ENCODE assay signal across 2 fruit fly cellular contexts in genomic region chrX:18136059-18136458, dm6.
TF ChIP-seq lines count a peak whose summit lies in the region.

No protein-coding gene starts in this region.

TF ChIP-seq in whole organism, embryonic, 481 proteins besides CTCF, POLR2A, EP300 and RAD21 (continued from another document and continues in another):
- TF ChIP-seq CG32767 (GFP tag; IDR thresholded peaks at IDR 0.05; lab: Robert Waterston, UW), result 0 out of 2 replicates have a peak, but pooled peaks have one; percentile 21
- no peak for TF ChIP-seq CG32532 (GFP tag; IDR thresholded peaks at IDR 0.05; lab: Robert Waterston, UW)
- TF ChIP-seq sens-2 (GFP tag; IDR thresholded peaks at IDR 0.05; lab: Robert Waterston, UW), result no peak
- TF ChIP-seq YL-1 (GFP tag; optimal IDR thresholded peaks at IDR 0.05; lab: Kevin White, UChicago), result no peak
- TF ChIP-seq Drgx (GFP tag; IDR thresholded peaks at IDR 0.05; lab: Robert Waterston, UW), result peak; percentile 64
- no peak for TF ChIP-seq Spps (tag; optimal IDR thresholded peaks at IDR 0.05; lab: Kevin White, UChicago)
- TF ChIP-seq CG17385 (GFP tag; optimal IDR thresholded peaks at IDR 0.05; lab: Kevin White, UChicago), result no peak
- TF ChIP-seq hkb (optimal IDR thresholded peaks at IDR 0.05; lab: Kevin White, UChicago), result no peak
- TF ChIP-seq hkb (GFP tag; IDR thresholded peaks at IDR 0.05; lab: Robert Waterston, UW), result peak; percentile 53
- peak; percentile 21; the same call in 1 of the 2 replicates for TF ChIP-seq lmd (GFP tag; IDR thresholded peaks at IDR 0.05; lab: Robert Waterston, UW)
- no peak for TF ChIP-seq aop (GFP tag; IDR thresholded peaks at IDR 0.05; lab: Robert Waterston, UW)
- no peak for TF ChIP-seq CG7556 (GFP tag; optimal IDR thresholded peaks at IDR 0.05; lab: Kevin White, UChicago)
- no peak for TF ChIP-seq ttk (GFP tag; IDR thresholded peaks at IDR 0.05; lab: Robert Waterston, UW)
- peak; percentile 26 for TF ChIP-seq Sox102F (GFP tag; optimal IDR thresholded peaks at IDR 0.05; lab: Kevin White, UChicago)
- no peak for TF ChIP-seq hth (optimal IDR thresholded peaks at IDR 0.05; lab: Kevin White, UChicago)
- TF ChIP-seq sens (GFP tag; lab: Kevin White, UChicago), result peak; percentile 37
- no peak for TF ChIP-seq corto (GFP tag; optimal IDR thresholded peaks at IDR 0.05; lab: Kevin White, UChicago)
- TF ChIP-seq CG10366 (GFP tag; IDR thresholded peaks at IDR 0.05; lab: Robert Waterston, UW), result no peak
- TF ChIP-seq gem (tag; optimal IDR thresholded peaks at IDR 0.05; lab: Kevin White, UChicago), result peak; percentile 3
- TF ChIP-seq abd-A (tag; optimal IDR thresholded peaks at IDR 0.05; lab: Kevin White, UChicago), result no peak
- no peak for TF ChIP-seq Kr (GFP tag; optimal IDR thresholded peaks at IDR 0.05; lab: Kevin White, UChicago)
- peak; percentile 44; the same call in 2 of the 3 replicates for TF ChIP-seq row (GFP tag; IDR thresholded peaks at IDR 0.05; lab: Robert Waterston, UW)
- TF ChIP-seq CG17328 (GFP tag; IDR thresholded peaks at IDR 0.05; lab: Robert Waterston, UW), result peak; percentile 44; the same call in 1 of the 2 replicates
- TF ChIP-seq CG1603 (tag; optimal IDR thresholded peaks at IDR 0.05; lab: Kevin White, UChicago), result peak; percentile 39
- TF ChIP-seq CG16815 (GFP tag; optimal IDR thresholded peaks at IDR 0.05; lab: Kevin White, UChicago), result no peak
- no peak for TF ChIP-seq shn (GFP tag; optimal IDR thresholded peaks at IDR 0.05; lab: Kevin White, UChicago)
- no peak for TF ChIP-seq Mes4 (GFP tag; optimal IDR thresholded peaks at IDR 0.05; lab: Kevin White, UChicago)
- TF ChIP-seq Scr (GFP tag; IDR thresholded peaks at IDR 0.05; lab: Robert Waterston, UW; ENCODE audit: partially characterized antibody), result no peak
- TF ChIP-seq sim (GFP tag; IDR thresholded peaks at IDR 0.05; lab: Robert Waterston, UW), result no peak
- TF ChIP-seq Doc2 (GFP tag; IDR thresholded peaks at IDR 0.05; lab: Robert Waterston, UW), result no peak
- TF ChIP-seq esg (GFP tag; conservative IDR thresholded peaks at IDR 0.05; lab: Robert Waterston, UW), result 0 out of 2 replicates have a peak, but pooled peaks have one; percentile 13
- 0 out of 3 replicates have a peak, but pooled peaks have one; percentile 12 for TF ChIP-seq so (GFP tag; IDR thresholded peaks at IDR 0.05; lab: Robert Waterston, UW)
- no peak for TF ChIP-seq CG7372 (GFP tag; IDR thresholded peaks at IDR 0.05; lab: Robert Waterston, UW)
- no peak for TF ChIP-seq hbn (GFP tag; IDR thresholded peaks at IDR 0.05; lab: Robert Waterston, UW; ENCODE audit: partially characterized antibody)
- no peak for TF ChIP-seq BEAF-32 (GFP tag; optimal IDR thresholded peaks at IDR 0.05; lab: Kevin White, UChicago)
- TF ChIP-seq pzg (GFP tag; optimal IDR thresholded peaks at IDR 0.05; lab: Kevin White, UChicago), result no peak
- peak; percentile 36; the same call in 1 of the 2 replicates for TF ChIP-seq Ptx1 (GFP tag; IDR thresholded peaks at IDR 0.05; lab: Robert Waterston, UW)
- TF ChIP-seq Hey (tag; optimal IDR thresholded peaks at IDR 0.05; lab: Kevin White, UChicago), result no peak
- TF ChIP-seq CG8944 (GFP tag; optimal IDR thresholded peaks at IDR 0.05; lab: Kevin White, UChicago), result no peak
- no peak for TF ChIP-seq CG16863 (GFP tag; optimal IDR thresholded peaks at IDR 0.05; lab: Kevin White, UChicago)
- peak; percentile 74 for TF ChIP-seq grau (tag; optimal IDR thresholded peaks at IDR 0.05; lab: Kevin White, UChicago)
- no peak for TF ChIP-seq sqz (GFP tag; optimal IDR thresholded peaks at IDR 0.05; lab: Kevin White, UChicago)
- TF ChIP-seq CG7357 (GFP tag; IDR thresholded peaks at IDR 0.05; lab: Robert Waterston, UW), result 0 out of 3 replicates have a peak, but pooled peaks have one; percentile 19
- TF ChIP-seq CG12071 (GFP tag; optimal IDR thresholded peaks at IDR 0.05; lab: Kevin White, UChicago), result no peak
- 0 out of 3 replicates have a peak, but pooled peaks have one; percentile 25 for TF ChIP-seq dysf (GFP tag; IDR thresholded peaks at IDR 0.05; lab: Robert Waterston, UW)
- TF ChIP-seq bigmax (GFP tag; optimal IDR thresholded peaks at IDR 0.05; lab: Kevin White, UChicago), result no peak
- 0 out of 2 replicates have a peak, but pooled peaks have one; percentile 32 for TF ChIP-seq Taf1 (GFP tag; IDR thresholded peaks at IDR 0.05; lab: Robert Waterston, UW)
- peak; percentile 15 for TF ChIP-seq Oli (tag; optimal IDR thresholded peaks at IDR 0.05; lab: Kevin White, UChicago)
- no peak for TF ChIP-seq CG12299 (tag; optimal IDR thresholded peaks at IDR 0.05; lab: Kevin White, UChicago)
- no peak for TF ChIP-seq Asciz (GFP tag; optimal IDR thresholded peaks at IDR 0.05; lab: Kevin White, UChicago)
- TF ChIP-seq prd (optimal IDR thresholded peaks at IDR 0.05; lab: Kevin White, UChicago), result no peak
- peak; percentile 34; the same call in 1 of the 3 replicates for TF ChIP-seq prd (GFP tag; IDR thresholded peaks at IDR 0.05; lab: Robert Waterston, UW)
- TF ChIP-seq Sry-δ (GFP tag; optimal IDR thresholded peaks at IDR 0.05; lab: Kevin White, UChicago), result no peak
- peak; percentile 11 for TF ChIP-seq CG9609 (GFP tag; optimal IDR thresholded peaks at IDR 0.05; lab: Kevin White, UChicago)
- TF ChIP-seq nau (GFP tag; optimal IDR thresholded peaks at IDR 0.05; lab: Kevin White, UChicago), result no peak
- TF ChIP-seq CG5953 (GFP tag; IDR thresholded peaks at IDR 0.05; lab: Robert Waterston, UW), result no peak
- TF ChIP-seq slou (GFP tag; optimal IDR thresholded peaks at IDR 0.05; lab: Kevin White, UChicago), result no peak
- TF ChIP-seq Med (GFP tag; lab: Kevin White, UChicago), result peak; percentile 69
- TF ChIP-seq ind (GFP tag; optimal IDR thresholded peaks at IDR 0.05; lab: Kevin White, UChicago), result peak; percentile 2
- no peak for TF ChIP-seq ash1 (GFP tag; optimal IDR thresholded peaks at IDR 0.05; lab: Kevin White, UChicago)
- TF ChIP-seq CG2129 (GFP tag; IDR thresholded peaks at IDR 0.05; lab: Robert Waterston, UW; ENCODE audit: partially characterized antibody), result no peak
- TF ChIP-seq HLHmδ (GFP tag; optimal IDR thresholded peaks at IDR 0.05; lab: Kevin White, UChicago), result no peak
- TF ChIP-seq Hr78 (GFP tag; optimal IDR thresholded peaks at IDR 0.05; lab: Kevin White, UChicago), result no peak
- TF ChIP-seq CG6254 (GFP tag; optimal IDR thresholded peaks at IDR 0.05; lab: Kevin White, UChicago), result no peak
- no peak for TF ChIP-seq h (optimal IDR thresholded peaks at IDR 0.05; lab: Kevin White, UChicago)
- no peak for TF ChIP-seq Six4 (GFP tag; optimal IDR thresholded peaks at IDR 0.05; lab: Kevin White, UChicago)
- no peak for TF ChIP-seq hb (GFP tag; IDR thresholded peaks at IDR 0.05; lab: Robert Waterston, UW; ENCODE audit: partially characterized antibody)

TF ChIP-seq in whole organism, prepupa, 60 proteins besides CTCF, POLR2A, EP300 and RAD21 (continued from another document):
- TF ChIP-seq svp (GFP tag; lab: Kevin White, UChicago) (peak; percentile 40), pdm3 (GFP tag; optimal IDR thresholded peaks at IDR 0.05; lab: Kevin White, UChicago) (peak; percentile 42), Eip93F (GFP tag; optimal IDR thresholded peaks at IDR 0.05; lab: Kevin White, UChicago) (no peak), Hr38 (GFP tag; optimal IDR thresholded peaks at IDR 0.05; lab: Kevin White, UChicago) (no peak), topi (GFP tag; optimal IDR thresholded peaks at IDR 0.05; lab: Kevin White, UChicago) (peak; percentile 17), CG6792 (GFP tag; optimal IDR thresholded peaks at IDR 0.05; lab: Kevin White, UChicago) (peak; percentile 26), Eip78C (GFP tag; lab: Kevin White, UChicago) (peak; percentile 13), Hr4 (GFP tag; optimal IDR thresholded peaks at IDR 0.05; lab: Kevin White, UChicago) (peak; percentile 53), Ets96B (tag; optimal IDR thresholded peaks at IDR 0.05; lab: Kevin White, UChicago) (no peak), fkh (GFP tag; optimal IDR thresholded peaks at IDR 0.05; lab: Kevin White, UChicago) (no peak), CG15336 (GFP tag; IDR thresholded peaks at IDR 0.05; lab: Robert Waterston, UW) (peak; percentile 65), Smox (GFP tag; optimal IDR thresholded peaks at IDR 0.05; lab: Kevin White, UChicago) (peak; percentile 15), esn (GFP tag; optimal IDR thresholded peaks at IDR 0.05; lab: Kevin White, UChicago) (peak; percentile 18), Sox15 (GFP tag; optimal IDR thresholded peaks at IDR 0.05; lab: Kevin White, UChicago) (peak; percentile 25), CG6276 (GFP tag; optimal IDR thresholded peaks at IDR 0.05; lab: Kevin White, UChicago) (no peak), CG11762 (GFP tag; optimal IDR thresholded peaks at IDR 0.05; lab: Kevin White, UChicago; ENCODE audit: insufficient read depth) (no peak), CG11902 (GFP tag; optimal IDR thresholded peaks at IDR 0.05; lab: Kevin White, UChicago) (peak; percentile 25), Sox102F (GFP tag; optimal IDR thresholded peaks at IDR 0.05; lab: Kevin White, UChicago) (peak; percentile 17), Lpt (GFP tag; optimal IDR thresholded peaks at IDR 0.05; lab: Kevin White, UChicago) (no peak), fd85E (GFP tag; optimal IDR thresholded peaks at IDR 0.05; lab: Kevin White, UChicago) (no peak), Ets21C (GFP tag; optimal IDR thresholded peaks at IDR 0.05; lab: Kevin White, UChicago) (no peak), CG3032 (tag; optimal IDR thresholded peaks at IDR 0.05; lab: Kevin White, UChicago) (no peak), dsx (GFP tag; optimal IDR thresholded peaks at IDR 0.05; lab: Kevin White, UChicago; ENCODE audit: poor library complexity, severe bottlenecking) (no peak), fd59A (GFP tag; optimal IDR thresholded peaks at IDR 0.05; lab: Kevin White, UChicago) (no peak), vri (GFP tag; optimal IDR thresholded peaks at IDR 0.05; lab: Kevin White, UChicago) (no peak), ss (GFP tag; optimal IDR thresholded peaks at IDR 0.05; lab: Kevin White, UChicago) (no peak), CG8632 (GFP tag; optimal IDR thresholded peaks at IDR 0.05; lab: Kevin White, UChicago) (no peak), dac (GFP tag; optimal IDR thresholded peaks at IDR 0.05; lab: Kevin White, UChicago) (no peak), CG1621 (tag; optimal IDR thresholded peaks at IDR 0.05; lab: Kevin White, UChicago) (no peak), CG9139 (GFP tag; optimal IDR thresholded peaks at IDR 0.05; lab: Kevin White, UChicago) (no peak), CG7368 (GFP tag; optimal IDR thresholded peaks at IDR 0.05; lab: Kevin White, UChicago) (no peak), spab (GFP tag; optimal IDR thresholded peaks at IDR 0.05; lab: Kevin White, UChicago) (no peak), CG6163 (GFP tag; IDR thresholded peaks at IDR 0.05; lab: Robert Waterston, UW) (no peak), net (GFP tag; optimal IDR thresholded peaks at IDR 0.05; lab: Kevin White, UChicago) (no peak), CG34406 (GFP tag; optimal IDR thresholded peaks at IDR 0.05; lab: Kevin White, UChicago) (peak; percentile 16), salr (GFP tag; optimal IDR thresholded peaks at IDR 0.05; lab: Kevin White, UChicago) (peak in 1 of 2 experiments; percentile 0), cyc (GFP tag; optimal IDR thresholded peaks at IDR 0.05; lab: Kevin White, UChicago) (peak; percentile 46), CG31627 (GFP tag; optimal IDR thresholded peaks at IDR 0.05; lab: Kevin White, UChicago) (peak; percentile 62)
